Worm (Caenorhabditis elegans) whole organism, L4 larva: ENCODE data around the gene unc-79.
A peak's percentile ranks its signal among the peaks of the same experiment; 100 is the strongest.

Experiments
- R02D3.7 ChIP-seq: fragments of 150-350 bp; sonication (generic microtip); optimal IDR thresholded peaks from 3 replicates; lab custom pipeline; 2014; ENCODE audit warnings: missing biosample characterization, missing genetic modification characterization
- Y75B8A.6 ChIP-seq: fragments of 200-800 bp; sonication (Bioruptor generic); IDR thresholded peaks from 2 replicates; pipeline ENCODE4 v1.3.6; 2022; ENCODE audit warnings: missing genetic modification reagents, missing genetic modification characterization, missing compliant biosample characterization
- aha-1 ChIP-seq: fragments of 150-350 bp; peaks from one replicate; lab custom pipeline; 2014; ENCODE audit warnings: missing biosample characterization, missing genetic modification characterization
- aly-2 ChIP-seq: sonication (generic microtip); optimal IDR thresholded peaks from 2 replicates; lab custom pipeline; 2018; ENCODE audit warnings: missing biosample characterization, missing genetic modification characterization
- ama-1 ChIP-seq: fragments of 150-350 bp; optimal IDR thresholded peaks from 2 replicates; lab custom pipeline; 2014; ENCODE audit warnings: inconsistent platforms, mixed read lengths
- attf-4 ChIP-seq: sonication (generic microtip); optimal IDR thresholded peaks from 3 replicates; lab custom pipeline; 2017; ENCODE audit warnings: missing biosample characterization, missing genetic modification characterization
- ceh-20 ChIP-seq: fragments of 200-800 bp; sonication (Bioruptor generic); IDR thresholded peaks from 2 replicates; pipeline ENCODE4 v1.3.6; 2022; ENCODE audit warnings: missing genetic modification reagents, missing genetic modification characterization, missing compliant biosample characterization
- ceh-44 ChIP-seq: fragments of 200-800 bp; sonication (Bioruptor generic); IDR thresholded peaks from 2 replicates; pipeline ENCODE4 v1.3.6; 2022; ENCODE audit warnings: missing genetic modification reagents, missing genetic modification characterization, missing compliant biosample characterization
- ceh-82 ChIP-seq: sonication (generic microtip); optimal IDR thresholded peaks from 2 replicates; lab custom pipeline; 2017; ENCODE audit warnings: missing biosample characterization, missing genetic modification characterization
- ces-1 ChIP-seq: fragments of 150-350 bp; sonication (generic microtip); optimal IDR thresholded peaks from 4 replicates; lab custom pipeline; 2014; ENCODE audit warnings: missing biosample characterization, missing genetic modification reagents, missing genetic modification characterization
- ctbp-1 ChIP-seq: fragments of 200-800 bp; sonication (Bioruptor generic); IDR thresholded peaks from 2 replicates; pipeline ENCODE4 v1.3.6; 2022; ENCODE audit warnings: missing genetic modification reagents, missing genetic modification characterization, missing compliant biosample characterization
- daf-12 ChIP-seq: fragments of 150-350 bp; optimal IDR thresholded peaks from 2 replicates; lab custom pipeline; 2014; ENCODE audit warnings: missing biosample characterization, missing genetic modification reagents, missing genetic modification characterization
- daf-8 ChIP-seq: fragments of 200-800 bp; sonication (Bioruptor generic); IDR thresholded peaks from 2 replicates; pipeline ENCODE4 v1.3.6; 2022; ENCODE audit warnings: missing genetic modification characterization, missing compliant biosample characterization
- dmd-6 ChIP-seq: fragments of 200-800 bp; sonication (Bioruptor generic); IDR thresholded peaks from 2 replicates; pipeline ENCODE4 v1.3.6; 2022; ENCODE audit warnings: missing genetic modification reagents, missing genetic modification characterization, missing compliant biosample characterization
- fkh-10 ChIP-seq: fragments of 150-350 bp; optimal IDR thresholded peaks from 2 replicates; lab custom pipeline; 2014; ENCODE audit warnings: missing biosample characterization, missing genetic modification reagents, missing genetic modification characterization
- madf-9 ChIP-seq: fragments of 200-800 bp; sonication (Bioruptor generic); conservative IDR thresholded peaks from 2 replicates; pipeline ENCODE4 v1.3.6; 2022; ENCODE audit warnings: missing genetic modification reagents, missing genetic modification characterization, missing compliant biosample characterization
- nhr-48 ChIP-seq: sonication (generic microtip); optimal IDR thresholded peaks from 2 replicates; lab custom pipeline; 2016; ENCODE audit warnings: mild to moderate bottlenecking, missing genetic modification characterization, missing compliant biosample characterization
- sdz-12 ChIP-seq: fragments of 200-800 bp; sonication (Bioruptor generic); optimal IDR thresholded peaks from 2 replicates; lab custom pipeline; 2018; ENCODE audit warnings: mild to moderate bottlenecking, missing genetic modification characterization, missing compliant biosample characterization
- spr-1 ChIP-seq: sonication (generic microtip); optimal IDR thresholded peaks from 2 replicates; lab custom pipeline; 2016; ENCODE audit warnings: mild to moderate bottlenecking, missing genetic modification characterization, missing compliant biosample characterization

The unc-79 gene

ce11 chrIII:4115085-4115484, 48.7 kb downstream of the unc-79 start, which contains the start of gene unc-103:
unc-103 (plus strand) TSS chrIII:4115385.
- no peak for TF ChIP-seq aha-1 (tag; lab: Kevin White, UChicago)
- TF ChIP-seq nhr-48 (tag; lab: Kevin White, UChicago), result no peak
- no peak for TF ChIP-seq aly-2 (tag; lab: Kevin White, UChicago)
- no peak for TF ChIP-seq Y75B8A.6 (GFP tag; lab: Robert Waterston, UW)
- no peak for TF ChIP-seq ceh-82
- no peak for TF ChIP-seq daf-8
- TF ChIP-seq madf-9 (GFP tag; lab: Robert Waterston, UW), result no peak
- no peak for TF ChIP-seq ama-1

DNA sequence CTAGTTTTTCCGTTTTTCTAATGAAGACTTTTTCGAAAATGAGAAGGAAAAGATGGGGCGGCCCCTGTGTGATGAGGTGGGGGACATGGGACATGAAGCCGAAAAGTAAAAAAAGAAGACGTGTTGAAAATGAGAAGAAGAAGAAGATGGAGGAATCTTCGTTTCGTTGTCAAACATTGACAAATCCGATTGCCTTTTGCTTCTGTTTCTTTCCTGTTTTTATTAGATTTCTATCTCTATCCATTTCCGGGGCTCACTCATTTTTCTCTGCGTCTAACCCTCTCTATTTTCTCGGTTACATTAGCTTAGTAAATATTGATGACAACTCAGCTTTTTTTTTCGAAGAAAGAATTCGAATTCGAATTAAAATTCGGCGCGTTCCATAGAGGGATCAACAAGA, 53.3 kb downstream of the unc-79 start:
- TF ChIP-seq attf-4 (tag; lab: Kevin White, UChicago) (no peak), ceh-44 (no peak), aha-1 (tag; lab: Kevin White, UChicago) (peak; percentile 74), ces-1 (GFP tag; lab: Kevin White, UChicago) (peak; percentile 54)

DNA sequence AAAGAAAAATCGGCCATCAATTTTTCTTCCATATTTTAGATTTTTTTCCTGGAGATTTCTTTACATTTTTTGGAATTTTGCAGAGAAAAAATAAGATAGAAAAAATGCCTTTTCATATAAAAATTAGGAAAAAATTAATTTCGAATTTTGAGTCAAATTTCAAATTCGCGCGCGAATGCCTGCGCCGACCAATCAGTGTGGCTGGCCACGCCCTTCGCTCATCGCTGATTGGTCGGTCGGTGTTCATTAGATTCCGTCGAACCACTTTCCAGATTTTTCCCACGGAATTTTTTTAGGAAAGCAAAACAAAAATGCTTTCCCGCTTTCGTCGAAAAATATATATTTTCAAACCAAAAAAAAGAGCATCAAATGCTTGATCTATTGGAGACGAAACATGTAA, 54.0 kb downstream of the unc-79 start:
- TF ChIP-seq aha-1 (tag; lab: Kevin White, UChicago) (peak; percentile 66), sdz-12 (GFP tag; lab: Kevin White, UChicago) (no peak)

- TF ChIP-seq dmd-6 (no peak), aly-2 (tag; lab: Kevin White, UChicago) (no peak), ctbp-1 (GFP tag; lab: Robert Waterston, UW) (no peak), ceh-20 (no peak), ces-1 (GFP tag; lab: Kevin White, UChicago) (no peak), spr-1 (tag; lab: Kevin White, UChicago) (no peak)
- TF ChIP-seq, all 104 proteins: peak for 0
These were observed 56.8 kb downstream of the unc-79 start for ce11 chrIII:4123277-4123676.

ce11 chrIII:4123900-4124299, 57.5 kb downstream of the unc-79 start:
- TF ChIP-seq fkh-10 (GFP tag; lab: Kevin White, UChicago) (peak; percentile 54), R02D3.7 (tag; lab: Kevin White, UChicago) (no peak)

ce11 chrIII:4131814-4132555, 65.6 kb downstream of the unc-79 start:
- TF ChIP-seq daf-12 (tag; lab: Kevin White, UChicago) (no peak), ces-1 (GFP tag; lab: Kevin White, UChicago) (peak; percentile 67)
